Fruit fly (Drosophila melanogaster): ENCODE measurements around the gene CG17841.

DNA sequence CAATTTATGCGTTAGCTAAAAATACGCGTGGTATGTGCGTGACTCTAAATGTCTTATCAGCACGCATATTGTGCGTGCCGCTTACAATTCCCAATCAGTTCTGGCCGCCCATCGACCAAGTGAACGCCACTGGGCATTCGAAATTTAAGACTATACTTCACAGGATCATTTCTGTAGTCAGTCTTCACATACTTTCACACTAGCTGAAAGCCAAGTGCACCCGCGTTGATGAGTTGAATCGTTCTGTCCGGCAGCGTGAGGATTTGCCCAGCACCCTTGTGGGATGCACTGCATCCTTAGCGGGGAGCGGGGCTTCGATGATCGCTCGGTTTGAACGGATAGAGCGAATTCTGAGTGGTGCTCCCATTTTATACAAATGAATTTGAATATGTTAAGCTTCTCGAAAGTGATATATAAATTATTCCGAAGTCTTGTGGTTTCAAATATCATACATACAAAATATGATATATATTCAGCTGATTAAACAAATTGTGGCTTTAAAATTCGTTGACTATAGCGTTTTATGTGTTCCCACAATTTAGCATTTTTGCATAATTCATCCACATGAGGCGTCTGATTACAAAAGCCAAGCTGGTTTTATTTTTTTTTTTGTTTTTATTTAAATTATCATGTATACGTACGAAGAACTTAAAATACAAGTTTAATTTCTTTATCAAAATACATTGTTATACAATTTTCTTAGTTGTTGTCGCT lies 19.7 kb upstream of the CG17841 start:
- TF ChIP-seq CG9948 (tag; optimal IDR thresholded peaks at IDR 0.05) (no peak), CG4496 (GFP tag; IDR thresholded peaks at IDR 0.05) (no peak), CG8301 (tag; optimal IDR thresholded peaks at IDR 0.05) (no peak), CG10348 (GFP tag; IDR thresholded peaks at IDR 0.05) (no peak)

Measured in whole organism, pupa.